Fruit fly (Drosophila melanogaster) whole organism, prepupa: ENCODE results near the gene CG13042.

Experiments used
- CG10669 ChIP-seq: fragments of 200-800 bp; sonication (Bioruptor generic); optimal IDR thresholded peaks from 3 replicates; lab custom pipeline; 2018; ENCODE audit warnings: missing biosample characterization, mild to moderate bottlenecking, missing genetic modification characterization, moderate library complexity
- CG31627 ChIP-seq: fragments of 200-800 bp; sonication (Bioruptor generic); optimal IDR thresholded peaks from 3 replicates; lab custom pipeline; 2016; ENCODE audit warnings: missing biosample characterization, missing genetic modification characterization
- CG3919 ChIP-seq: fragments of 200-800 bp; sonication (Bioruptor generic); optimal IDR thresholded peaks from 3 replicates; lab custom pipeline; 2016; ENCODE audit warnings: missing biosample characterization, missing genetic modification characterization
- Ets21C ChIP-seq: fragments of 200-800 bp; sonication (Bioruptor generic); optimal IDR thresholded peaks from 3 replicates; lab custom pipeline; 2016; ENCODE audit warnings: missing biosample characterization, missing genetic modification characterization
- Ets96B ChIP-seq: fragments of 200-800 bp; optimal IDR thresholded peaks from 2 replicates; lab custom pipeline; 2019; ENCODE audit warnings: missing biosample characterization, mild to moderate bottlenecking, missing genetic modification characterization, moderate library complexity
- Hr39 ChIP-seq: fragments of 200-800 bp; sonication (Bioruptor generic); optimal IDR thresholded peaks from 2 replicates; lab custom pipeline; 2016; ENCODE audit warnings: missing biosample characterization, missing genetic modification characterization
- Sox102F ChIP-seq: fragments of 200-800 bp; sonication (Bioruptor generic); optimal IDR thresholded peaks from 2 replicates; lab custom pipeline; 2016; ENCODE audit warnings: missing biosample characterization, mild to moderate bottlenecking, missing genetic modification characterization
- acj6 ChIP-seq: fragments of 200-800 bp; sonication (Bioruptor generic); optimal IDR thresholded peaks from 3 replicates; lab custom pipeline; 2016; ENCODE audit warnings: missing biosample characterization, missing genetic modification characterization

DNA sequence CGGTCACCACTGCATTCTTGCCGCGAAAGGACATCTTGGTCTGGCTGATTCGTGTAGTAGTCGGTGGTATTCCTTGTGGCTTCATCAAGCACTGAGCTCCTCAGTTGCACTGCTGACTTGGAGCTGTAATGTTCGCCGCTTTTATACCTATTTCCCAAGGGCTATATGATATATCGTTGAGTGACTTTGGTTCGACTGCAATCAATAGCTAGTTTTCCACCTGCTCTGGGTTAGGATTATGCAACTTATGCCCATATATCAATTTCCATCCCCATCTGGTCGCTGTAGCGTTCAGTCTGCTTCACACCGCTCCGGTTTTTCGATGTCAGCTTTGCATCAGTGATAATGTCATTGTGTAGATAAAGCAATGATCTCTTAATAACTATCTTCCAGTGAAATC is 45.9 kb upstream of the CG13042 start, which contains the start of gene Pdh:
- no peak for TF ChIP-seq CG3919
- TF ChIP-seq Ets21C (GFP tag; lab: Kevin White, UChicago) = no peak
- TF ChIP-seq acj6 = no peak
- no peak for TF ChIP-seq Hr39 (GFP tag; lab: Kevin White, UChicago)
- no peak for TF ChIP-seq Ets96B (tag; lab: Kevin White, UChicago)
- TF ChIP-seq CG10669 (GFP tag; lab: Kevin White, UChicago) = no peak
- TF ChIP-seq CG31627 (GFP tag; lab: Kevin White, UChicago) = no peak
- no peak for TF ChIP-seq Sox102F (GFP tag; lab: Kevin White, UChicago)
